Worm (Caenorhabditis elegans) whole organism, early embryonic: ENCODE data around the gene F28F5.4.

ENCODE experiments used
- B0310.2 ChIP-seq: sonication (generic microtip); optimal IDR thresholded peaks from 2 replicates; lab custom pipeline; 2016; ENCODE audit warnings: mild to moderate bottlenecking, missing genetic modification characterization, missing compliant biosample characterization
- ama-1 ChIP-seq: fragments of 150-350 bp; optimal IDR thresholded peaks from 2 replicates; lab custom pipeline; 2014
- ceh-36 ChIP-seq: sonication (generic microtip); optimal IDR thresholded peaks from 2 replicates; lab custom pipeline; 2016; ENCODE audit warnings: missing genetic modification characterization, inconsistent platforms, missing compliant biosample characterization
- hnd-1 ChIP-seq: sonication (generic microtip); optimal IDR thresholded peaks from 2 replicates; lab custom pipeline; 2016; ENCODE audit warnings: missing genetic modification characterization, missing compliant biosample characterization
- scrt-1 ChIP-seq: fragments of 200-800 bp; sonication (Bioruptor generic); IDR thresholded peaks from 2 replicates; pipeline ENCODE4 v1.3.6; 2022; ENCODE audit warnings: missing genetic modification characterization, missing compliant biosample characterization

ce11 chrIII:6822790-6823189 is 6.0 kb upstream of the F28F5.4 start:
- TF ChIP-seq hnd-1 (tag; lab: Kevin White, UChicago) (no peak), scrt-1 (no peak), ama-1 (lab: Kevin White, UChicago) (no peak), B0310.2 (no peak), ceh-36 (tag; lab: Kevin White, UChicago) (no peak)
